Worm (Caenorhabditis elegans) whole organism, young adult: ENCODE results near the gene pgl-3.

ENCODE experiments used
- B0035.1 ChIP-seq: sonication (generic microtip); optimal IDR thresholded peaks from 2 replicates; lab custom pipeline; 2016; ENCODE audit warnings: missing genetic modification characterization, mild to moderate bottlenecking, missing compliant biosample characterization, missing genotype, missing genetic modification reagents
- C06A6.2 ChIP-seq: fragments of 200-800 bp; sonication (Bioruptor generic); conservative IDR thresholded peaks from 2 replicates; pipeline ENCODE4 v1.3.6; 2022; ENCODE audit warnings: missing genetic modification characterization, missing compliant biosample characterization
- C17E4.6 ChIP-seq: fragments of 200-800 bp; sonication (Bioruptor generic); IDR thresholded peaks from 2 replicates; pipeline ENCODE4 v1.3.6; 2022; ENCODE audit warnings: missing genetic modification reagents, missing genetic modification characterization, missing compliant biosample characterization
- D2030.7 ChIP-seq: fragments of 200-800 bp; sonication (Bioruptor generic); IDR thresholded peaks from 2 replicates; pipeline ENCODE4 v1.3.6; 2022; ENCODE audit warnings: missing genetic modification reagents, missing genetic modification characterization, missing compliant biosample characterization
- F33H1.4 ChIP-seq: fragments of 200-800 bp; sonication (Bioruptor generic); IDR thresholded peaks from 2 replicates; pipeline ENCODE4 v1.3.6; 2022; ENCODE audit warnings: missing genetic modification reagents, missing genetic modification characterization, missing compliant biosample characterization
- F37B4.10 ChIP-seq: fragments of 200-800 bp; sonication (Bioruptor generic); IDR thresholded peaks from 2 replicates; pipeline ENCODE4 v1.3.6; 2022; ENCODE audit warnings: missing genetic modification characterization, missing compliant biosample characterization
- F49E8.2 ChIP-seq: sonication (generic microtip); optimal IDR thresholded peaks from 3 replicates; lab custom pipeline; 2017; ENCODE audit warnings: missing genetic modification characterization, mild to moderate bottlenecking, missing compliant biosample characterization, antibody characterized with exemption, moderate library complexity; ENCODE audit not compliant: insufficient read depth
- F55B11.4 ChIP-seq: sonication (generic microtip); optimal IDR thresholded peaks from 2 replicates; lab custom pipeline; 2016; ENCODE audit warnings: missing compliant biosample characterization, missing genetic modification characterization, borderline replicate concordance; ENCODE audit not compliant: insufficient read depth
- T26A5.8 ChIP-seq: sonication (generic microtip); optimal IDR thresholded peaks from 2 replicates; lab custom pipeline; 2016; ENCODE audit warnings: missing genetic modification characterization, missing compliant biosample characterization
- ZK185.1 ChIP-seq: sonication (generic microtip); optimal IDR thresholded peaks from 2 replicates; lab custom pipeline; 2016; ENCODE audit warnings: mild to moderate bottlenecking, missing genetic modification characterization, missing compliant biosample characterization; ENCODE audit not compliant: poor library complexity, severe bottlenecking
- ama-1 ChIP-seq, 3 experiments: fragments of 150-350 bp in 1 of 3; sonication (generic microtip) in 2 of 3; optimal IDR thresholded peaks; 2 replicates each; lab custom pipeline; 2014 to 2018; ENCODE audit warnings: missing biosample characterization in 2 of 3, missing genetic modification characterization in 2 of 3, missing genetic modification reagents in 2 of 3
- atf-7 ChIP-seq: sonication (generic microtip); optimal IDR thresholded peaks from 2 replicates; lab custom pipeline; 2017; ENCODE audit warnings: mild to moderate bottlenecking, missing genetic modification characterization, missing compliant biosample characterization
- attf-5 ChIP-seq: fragments of 200-800 bp; sonication (Bioruptor generic); optimal IDR thresholded peaks from 2 replicates; lab custom pipeline; 2018; ENCODE audit warnings: mild to moderate bottlenecking, missing genetic modification characterization, missing compliant biosample characterization
- bed-1 ChIP-seq: fragments of 200-800 bp; sonication (Bioruptor generic); IDR thresholded peaks from 2 replicates; pipeline ENCODE4 v1.3.6; 2022; ENCODE audit warnings: missing genetic modification reagents, missing genetic modification characterization, missing compliant biosample characterization
- cebp-1 ChIP-seq, 2 experiments: fragments of 200-800 bp in 1 of 2; sonication (Bioruptor generic) in 1 of 2; sonication (generic microtip) in 1 of 2; IDR thresholded peaks in 1 of 2; optimal IDR thresholded peaks in 1 of 2; 2 replicates each; pipeline versions ENCODE4 v1.3.6 to Lab custom; 2017 to 2022; ENCODE audit warnings: missing compliant biosample characterization in 2 of 2, missing genetic modification characterization in 2 of 2, mild to moderate bottlenecking in 1 of 2, missing genetic modification reagents in 1 of 2, moderate library complexity in 1 of 2
- ceh-100 ChIP-seq: fragments of 200-800 bp; sonication (Bioruptor generic); IDR thresholded peaks from 2 replicates; pipeline ENCODE4 v1.3.6; 2022; ENCODE audit warnings: missing genetic modification reagents, missing genetic modification characterization, missing compliant biosample characterization
- ceh-27 ChIP-seq: fragments of 200-800 bp; sonication (Bioruptor generic); optimal IDR thresholded peaks from 2 replicates; lab custom pipeline; 2018; ENCODE audit warnings: mild to moderate bottlenecking, missing genetic modification characterization, moderate library complexity, missing compliant biosample characterization
- chd-7 ChIP-seq: sonication (generic microtip); optimal IDR thresholded peaks from 2 replicates; lab custom pipeline; 2016; ENCODE audit warnings: mild to moderate bottlenecking, missing genetic modification characterization, moderate library complexity, missing compliant biosample characterization
- dpl-1 ChIP-seq: fragments of 150-350 bp; optimal IDR thresholded peaks from 2 replicates; lab custom pipeline; 2014; ENCODE audit warnings: missing biosample characterization, missing genetic modification reagents, missing genetic modification characterization
- ekl-4 ChIP-seq: fragments of 200-800 bp; sonication (Bioruptor generic); IDR thresholded peaks from 2 replicates; pipeline ENCODE4 v1.3.6; 2022; ENCODE audit warnings: missing genetic modification reagents, missing genetic modification characterization, missing compliant biosample characterization
- him-1 ChIP-seq: sonication (generic microtip); optimal IDR thresholded peaks from 2 replicates; lab custom pipeline; 2016; ENCODE audit warnings: missing genotype, missing genetic modification reagents, missing genetic modification characterization, missing compliant biosample characterization
- hlh-26 ChIP-seq: fragments of 200-800 bp; sonication (Bioruptor generic); conservative IDR thresholded peaks from 2 replicates; pipeline ENCODE4 v1.3.6; 2022; ENCODE audit warnings: missing genetic modification reagents, missing genetic modification characterization, missing compliant biosample characterization
- hmg-20 ChIP-seq: fragments of 200-800 bp; sonication (Bioruptor generic); IDR thresholded peaks from 2 replicates; pipeline ENCODE4 v1.3.6; 2022; ENCODE audit warnings: missing genetic modification reagents, missing genetic modification characterization, missing compliant biosample characterization
- hsf-1 ChIP-seq: fragments of 200-800 bp; sonication (Bioruptor generic); IDR thresholded peaks from 2 replicates; pipeline ENCODE4 v1.3.6; 2022; ENCODE audit warnings: missing genetic modification reagents, missing genetic modification characterization, missing compliant biosample characterization
- lin-35 ChIP-seq, 3 experiments: fragments of 150-350 bp in 2 of 3; sonication (generic microtip) in 1 of 3; optimal IDR thresholded peaks; 2 replicates each; lab custom pipeline; 2014 to 2018; ENCODE audit warnings: missing biosample characterization in 3 of 3, missing genetic modification characterization in 3 of 3, missing genetic modification reagents in 3 of 3
- lin-40 ChIP-seq: sonication (generic microtip); optimal IDR thresholded peaks from 2 replicates; lab custom pipeline; 2016; ENCODE audit warnings: missing genetic modification characterization, mild to moderate bottlenecking, missing compliant biosample characterization, missing genotype, missing genetic modification reagents
- lin-54 ChIP-seq: fragments of 200-800 bp; sonication (Bioruptor generic); optimal IDR thresholded peaks from 2 replicates; lab custom pipeline; 2018; ENCODE audit warnings: mild to moderate bottlenecking, missing genetic modification characterization, missing compliant biosample characterization
- lir-1 ChIP-seq: fragments of 200-800 bp; sonication (Bioruptor generic); conservative IDR thresholded peaks from 2 replicates; pipeline ENCODE4 v1.3.6; 2022; ENCODE audit warnings: missing genetic modification reagents, missing genetic modification characterization, missing compliant biosample characterization
- madf-3 ChIP-seq: fragments of 200-800 bp; sonication (Bioruptor generic); IDR thresholded peaks from 2 replicates; pipeline ENCODE4 v1.3.6; 2022; ENCODE audit warnings: missing genetic modification reagents, missing genetic modification characterization, missing compliant biosample characterization
- madf-6 ChIP-seq: fragments of 200-800 bp; sonication (Bioruptor generic); IDR thresholded peaks from 2 replicates; pipeline ENCODE4 v1.3.6; 2022; ENCODE audit warnings: missing genetic modification reagents, missing genetic modification characterization, missing compliant biosample characterization
- mxl-1 ChIP-seq: sonication (generic microtip); optimal IDR thresholded peaks from 2 replicates; lab custom pipeline; 2016; ENCODE audit warnings: missing genetic modification characterization, missing compliant biosample characterization
- nfya-1 ChIP-seq: sonication (generic microtip); optimal IDR thresholded peaks from 2 replicates; lab custom pipeline; 2017; ENCODE audit warnings: antibody characterized with exemption, missing compliant biosample characterization, missing genetic modification characterization, borderline replicate concordance; ENCODE audit not compliant: insufficient read depth
- nhr-120 ChIP-seq: fragments of 200-800 bp; sonication (Bioruptor generic); IDR thresholded peaks from 2 replicates; pipeline ENCODE4 v1.3.6; 2022; ENCODE audit warnings: missing genetic modification characterization, missing compliant biosample characterization
- nhr-179 ChIP-seq: sonication (generic microtip); optimal IDR thresholded peaks from 2 replicates; lab custom pipeline; 2016; ENCODE audit warnings: mild to moderate bottlenecking, missing genetic modification characterization, missing compliant biosample characterization
- pbrm-1 ChIP-seq: fragments of 200-800 bp; sonication (Bioruptor generic); IDR thresholded peaks from 2 replicates; pipeline ENCODE4 v1.3.6; 2022; ENCODE audit warnings: missing genetic modification reagents, missing genetic modification characterization, missing compliant biosample characterization
- sdz-38 ChIP-seq: sonication (generic microtip); optimal IDR thresholded peaks from 2 replicates; lab custom pipeline; 2016; ENCODE audit warnings: missing genotype, missing genetic modification characterization, missing compliant biosample characterization
- snpc-1.1 ChIP-seq: sonication (generic microtip); optimal IDR thresholded peaks from 2 replicates; lab custom pipeline; 2017; ENCODE audit warnings: missing genetic modification characterization, mild to moderate bottlenecking, missing compliant biosample characterization, antibody characterized with exemption, moderate library complexity, missing genotype, missing genetic modification reagents; ENCODE audit not compliant: insufficient read depth
- tlf-1 ChIP-seq: fragments of 200-800 bp; sonication (Bioruptor generic); optimal IDR thresholded peaks from 2 replicates; lab custom pipeline; 2018; ENCODE audit warnings: mild to moderate bottlenecking, missing genetic modification characterization, missing compliant biosample characterization
- unc-130 ChIP-seq: sonication (generic microtip); optimal IDR thresholded peaks from 2 replicates; lab custom pipeline; 2016; ENCODE audit warnings: missing genetic modification reagents, missing genetic modification characterization, missing compliant biosample characterization
- zim-3 ChIP-seq: sonication (generic microtip); optimal IDR thresholded peaks from 2 replicates; lab custom pipeline; 2017; ENCODE audit warnings: mild to moderate bottlenecking, missing genetic modification characterization, moderate library complexity, missing compliant biosample characterization
- ztf-25 ChIP-seq: fragments of 200-800 bp; sonication (Bioruptor generic); IDR thresholded peaks from 2 replicates; pipeline ENCODE4 v1.3.6; 2022; ENCODE audit warnings: missing genetic modification reagents, missing genetic modification characterization, missing compliant biosample characterization
- ztf-26 ChIP-seq: sonication (generic microtip); optimal IDR thresholded peaks from 2 replicates; lab custom pipeline; 2017; ENCODE audit warnings: missing genetic modification characterization, missing compliant biosample characterization

Gene pgl-3

ce11 chrV:4777388-4777986 lies 21.7 kb downstream of the pgl-3 start, which contains the start of gene C18G1.1:
Gene C18G1.1, plus strand, starts transcription at chrV:4777960.
- TF ChIP-seq mxl-1 (tag; lab: Kevin White, UChicago), result no peak
- TF ChIP-seq lin-40 (tag; lab: Kevin White, UChicago), result no peak
- no peak for TF ChIP-seq him-1 (tag; lab: Kevin White, UChicago)
- TF ChIP-seq dpl-1 (GFP tag; lab: Kevin White, UChicago), result no peak
- no peak for TF ChIP-seq F37B4.10
- no peak for TF ChIP-seq ama-1 (optimal IDR thresholded peaks at IDR 0.05; lab: Kevin White, UChicago)
- TF ChIP-seq ama-1 (GFP tag; optimal IDR thresholded peaks at IDR 0.05; lab: Kevin White, UChicago), result no peak
- TF ChIP-seq ZK185.1 (tag; lab: Kevin White, UChicago), result no peak
- TF ChIP-seq hlh-26 (GFP tag; lab: Robert Waterston, UW), result no peak
- no peak for TF ChIP-seq cebp-1 (GFP tag; IDR thresholded peaks at IDR 0.05; lab: Robert Waterston, UW)
- TF ChIP-seq cebp-1 (tag; optimal IDR thresholded peaks at IDR 0.05; lab: Kevin White, UChicago), result no peak
- TF ChIP-seq, all 124 proteins: peak for 0

- no peak for TF ChIP-seq D2030.7
- TF ChIP-seq pbrm-1 (GFP tag; lab: Robert Waterston, UW), result no peak
- no peak for TF ChIP-seq ceh-100 (GFP tag; lab: Robert Waterston, UW)
- no peak for TF ChIP-seq ztf-26 (tag; lab: Kevin White, UChicago)
- TF ChIP-seq F55B11.4 (tag; lab: Kevin White, UChicago), result no peak
- no peak for TF ChIP-seq atf-7
- TF ChIP-seq lin-35 (GFP tag; optimal IDR thresholded peaks at IDR 0.05; lab: Kevin White, UChicago), result no peak
- TF ChIP-seq zim-3 (tag; lab: Kevin White, UChicago), result no peak
- no peak for TF ChIP-seq bed-1
- TF ChIP-seq, all 124 proteins: peak for 0
Observed at ce11 chrV:4783313-4783712, 27.5 kb downstream of the pgl-3 start, which contains the start of gene Y60C6A.1. Gene Y60C6A.1, plus strand, starts transcription at chrV:4783613.

ce11 chrV:4785333-4785852 lies 29.6 kb downstream of the pgl-3 start, which contains the start of the genes Y60C6A.2 and Y60C6A.3:
Gene Y60C6A.2, minus strand, starts transcription at chrV:4785433.
Gene Y60C6A.3, plus strand, starts transcription at chrV:4785802.
- TF ChIP-seq mxl-1 (tag; lab: Kevin White, UChicago) (no peak), sdz-38 (tag; lab: Kevin White, UChicago) (no peak), hlh-26 (GFP tag; lab: Robert Waterston, UW) (no peak), C06A6.2 (GFP tag; lab: Robert Waterston, UW) (no peak), snpc-1.1 (tag; lab: Kevin White, UChicago) (no peak), T26A5.8 (no peak), madf-6 (GFP tag; lab: Robert Waterston, UW) (no peak), B0035.1 (tag; lab: Kevin White, UChicago) (no peak), bed-1 (no peak), ztf-25 (GFP tag; lab: Robert Waterston, UW) (no peak), unc-130 (GFP tag; lab: Kevin White, UChicago) (no peak), nfya-1 (no peak), ceh-27 (GFP tag; lab: Kevin White, UChicago) (no peak), lin-54 (GFP tag; lab: Kevin White, UChicago) (no peak), hmg-20 (GFP tag; lab: Robert Waterston, UW) (no peak)

ce11 chrV:4787166-4787565 lies 31.4 kb downstream of the pgl-3 start, which contains the start of gene R02F11.9:
Gene R02F11.9, plus strand, starts transcription at chrV:4787466.
- no peak for TF ChIP-seq attf-5 (GFP tag; lab: Kevin White, UChicago)
- TF ChIP-seq lir-1 (GFP tag; lab: Robert Waterston, UW), result no peak
- TF ChIP-seq C17E4.6 (GFP tag; lab: Robert Waterston, UW), result no peak
- TF ChIP-seq nhr-179 (tag; lab: Kevin White, UChicago), result no peak
- TF ChIP-seq madf-3 (GFP tag; lab: Robert Waterston, UW), result no peak
- TF ChIP-seq nhr-120 (GFP tag; lab: Robert Waterston, UW), result no peak
- TF ChIP-seq C06A6.2 (GFP tag; lab: Robert Waterston, UW), result no peak
- TF ChIP-seq tlf-1 (GFP tag; lab: Kevin White, UChicago), result no peak
- TF ChIP-seq F49E8.2 (tag; lab: Kevin White, UChicago), result no peak
- TF ChIP-seq ekl-4, result no peak
- TF ChIP-seq chd-7 (tag; lab: Kevin White, UChicago), result no peak
- no peak for TF ChIP-seq hsf-1 (GFP tag; lab: Robert Waterston, UW)
- TF ChIP-seq F33H1.4, result no peak
